Worm (Caenorhabditis elegans) whole organism, young adult: Measurements from ENCODE around the gene ascc-1.

Experiments used
- B0336.3 ChIP-seq: fragments of 200-800 bp; sonication (Bioruptor generic); IDR thresholded peaks from 2 replicates; pipeline ENCODE4 v1.3.6; 2022; ENCODE audit warnings: missing genetic modification characterization, missing compliant biosample characterization
- C06A6.2 ChIP-seq: fragments of 200-800 bp; sonication (Bioruptor generic); conservative IDR thresholded peaks from 2 replicates; pipeline ENCODE4 v1.3.6; 2022; ENCODE audit warnings: missing genetic modification characterization, missing compliant biosample characterization
- F33H1.4 ChIP-seq: fragments of 200-800 bp; sonication (Bioruptor generic); IDR thresholded peaks from 2 replicates; pipeline ENCODE4 v1.3.6; 2022; ENCODE audit warnings: missing genetic modification reagents, missing genetic modification characterization, missing compliant biosample characterization
- F37B4.10 ChIP-seq: fragments of 200-800 bp; sonication (Bioruptor generic); IDR thresholded peaks from 2 replicates; pipeline ENCODE4 v1.3.6; 2022; ENCODE audit warnings: missing genetic modification characterization, missing compliant biosample characterization
- F52B5.7 ChIP-seq: sonication (generic microtip); optimal IDR thresholded peaks from 2 replicates; lab custom pipeline; 2016; ENCODE audit warnings: mild to moderate bottlenecking, missing genetic modification characterization, missing compliant biosample characterization
- F55B11.4 ChIP-seq: sonication (generic microtip); optimal IDR thresholded peaks from 2 replicates; lab custom pipeline; 2016; ENCODE audit warnings: missing compliant biosample characterization, missing genetic modification characterization, borderline replicate concordance; ENCODE audit not compliant: insufficient read depth
- K11D2.4 ChIP-seq: fragments of 200-800 bp; sonication (Bioruptor generic); IDR thresholded peaks from 2 replicates; pipeline ENCODE4 v1.3.6; 2022; ENCODE audit warnings: missing genetic modification reagents, missing genetic modification characterization, missing compliant biosample characterization
- Y67H2A.10 ChIP-seq: fragments of 200-800 bp; sonication (Bioruptor generic); conservative IDR thresholded peaks from 2 replicates; pipeline ENCODE4 v1.3.6; 2022; ENCODE audit warnings: missing genetic modification reagents, missing genetic modification characterization, missing compliant biosample characterization
- akir-1 ChIP-seq: fragments of 200-800 bp; sonication (Bioruptor generic); optimal IDR thresholded peaks from 2 replicates; lab custom pipeline; 2018; ENCODE audit warnings: mild to moderate bottlenecking, missing genetic modification characterization, moderate library complexity, missing compliant biosample characterization
- atf-7 ChIP-seq: sonication (generic microtip); optimal IDR thresholded peaks from 2 replicates; lab custom pipeline; 2017; ENCODE audit warnings: mild to moderate bottlenecking, missing genetic modification characterization, missing compliant biosample characterization
- attf-3 ChIP-seq: fragments of 200-800 bp; sonication (Bioruptor generic); conservative IDR thresholded peaks from 2 replicates; pipeline ENCODE4 v1.3.6; 2022; ENCODE audit warnings: missing genetic modification reagents, missing genetic modification characterization, missing compliant biosample characterization
- attf-5 ChIP-seq: fragments of 200-800 bp; sonication (Bioruptor generic); optimal IDR thresholded peaks from 2 replicates; lab custom pipeline; 2018; ENCODE audit warnings: mild to moderate bottlenecking, missing genetic modification characterization, missing compliant biosample characterization
- cebp-1 ChIP-seq, 2 experiments: fragments of 200-800 bp in 1 of 2; sonication (Bioruptor generic) in 1 of 2; sonication (generic microtip) in 1 of 2; IDR thresholded peaks in 1 of 2; optimal IDR thresholded peaks in 1 of 2; 2 replicates each; pipeline versions ENCODE4 v1.3.6 to Lab custom; 2017 to 2022; ENCODE audit warnings: missing compliant biosample characterization in 2 of 2, missing genetic modification characterization in 2 of 2, mild to moderate bottlenecking in 1 of 2, missing genetic modification reagents in 1 of 2, moderate library complexity in 1 of 2
- ceh-40 ChIP-seq: fragments of 200-800 bp; sonication (Bioruptor generic); IDR thresholded peaks from 2 replicates; pipeline ENCODE4 v1.3.6; 2022; ENCODE audit warnings: missing genetic modification characterization, missing compliant biosample characterization
- ceh-91 ChIP-seq: fragments of 200-800 bp; sonication (Bioruptor generic); IDR thresholded peaks from 2 replicates; pipeline ENCODE4 v1.3.6; 2022; ENCODE audit warnings: missing genetic modification reagents, missing genetic modification characterization, missing compliant biosample characterization
- ekl-4 ChIP-seq: fragments of 200-800 bp; sonication (Bioruptor generic); IDR thresholded peaks from 2 replicates; pipeline ENCODE4 v1.3.6; 2022; ENCODE audit warnings: missing genetic modification reagents, missing genetic modification characterization, missing compliant biosample characterization
- fkh-3 ChIP-seq: sonication (generic microtip); optimal IDR thresholded peaks from 2 replicates; lab custom pipeline; 2016; ENCODE audit warnings: mild to moderate bottlenecking, missing genetic modification characterization, missing compliant biosample characterization
- gei-17 ChIP-seq: fragments of 200-800 bp; sonication (Bioruptor generic); optimal IDR thresholded peaks from 2 replicates; lab custom pipeline; 2018; ENCODE audit warnings: mild to moderate bottlenecking, missing genetic modification characterization, missing compliant biosample characterization
- him-1 ChIP-seq: sonication (generic microtip); optimal IDR thresholded peaks from 2 replicates; lab custom pipeline; 2016; ENCODE audit warnings: missing genotype, missing genetic modification reagents, missing genetic modification characterization, missing compliant biosample characterization
- hlh-12 ChIP-seq: sonication (generic microtip); optimal IDR thresholded peaks from 2 replicates; lab custom pipeline; 2016; ENCODE audit warnings: missing genetic modification characterization, missing compliant biosample characterization
- hmg-20 ChIP-seq: fragments of 200-800 bp; sonication (Bioruptor generic); IDR thresholded peaks from 2 replicates; pipeline ENCODE4 v1.3.6; 2022; ENCODE audit warnings: missing genetic modification reagents, missing genetic modification characterization, missing compliant biosample characterization
- hrde-1 ChIP-seq: sonication (generic microtip); optimal IDR thresholded peaks from 2 replicates; lab custom pipeline; 2016; ENCODE audit warnings: missing genetic modification characterization, mild to moderate bottlenecking, missing compliant biosample characterization, moderate library complexity, missing genotype, missing genetic modification reagents, borderline replicate concordance
- hsf-1 ChIP-seq: fragments of 200-800 bp; sonication (Bioruptor generic); IDR thresholded peaks from 2 replicates; pipeline ENCODE4 v1.3.6; 2022; ENCODE audit warnings: missing genetic modification reagents, missing genetic modification characterization, missing compliant biosample characterization
- lag-1 ChIP-seq: fragments of 200-800 bp; sonication (Bioruptor generic); IDR thresholded peaks from 2 replicates; pipeline ENCODE4 v1.3.6; 2022; ENCODE audit warnings: missing genetic modification reagents, missing genetic modification characterization, missing compliant biosample characterization
- lin-40 ChIP-seq: sonication (generic microtip); optimal IDR thresholded peaks from 2 replicates; lab custom pipeline; 2016; ENCODE audit warnings: missing genetic modification characterization, mild to moderate bottlenecking, missing compliant biosample characterization, missing genotype, missing genetic modification reagents
- madf-3 ChIP-seq: fragments of 200-800 bp; sonication (Bioruptor generic); IDR thresholded peaks from 2 replicates; pipeline ENCODE4 v1.3.6; 2022; ENCODE audit warnings: missing genetic modification reagents, missing genetic modification characterization, missing compliant biosample characterization
- madf-6 ChIP-seq: fragments of 200-800 bp; sonication (Bioruptor generic); IDR thresholded peaks from 2 replicates; pipeline ENCODE4 v1.3.6; 2022; ENCODE audit warnings: missing genetic modification reagents, missing genetic modification characterization, missing compliant biosample characterization
- madf-8 ChIP-seq: fragments of 200-800 bp; sonication (Bioruptor generic); conservative IDR thresholded peaks from 2 replicates; pipeline ENCODE4 v1.3.6; 2022; ENCODE audit warnings: missing genetic modification reagents, missing genetic modification characterization, missing compliant biosample characterization
- mcd-1 ChIP-seq: fragments of 200-800 bp; sonication (Bioruptor generic); IDR thresholded peaks from 2 replicates; pipeline ENCODE4 v1.3.6; 2022; ENCODE audit warnings: missing genetic modification reagents, missing genetic modification characterization, missing compliant biosample characterization
- nhr-179 ChIP-seq: sonication (generic microtip); optimal IDR thresholded peaks from 2 replicates; lab custom pipeline; 2016; ENCODE audit warnings: mild to moderate bottlenecking, missing genetic modification characterization, missing compliant biosample characterization
- nhr-27 ChIP-seq: fragments of 200-800 bp; sonication (Bioruptor generic); optimal IDR thresholded peaks from 2 replicates; lab custom pipeline; 2018; ENCODE audit warnings: mild to moderate bottlenecking, missing genetic modification characterization, moderate library complexity, missing compliant biosample characterization
- nhr-90 ChIP-seq: sonication (generic microtip); optimal IDR thresholded peaks from 2 replicates; lab custom pipeline; 2016; ENCODE audit warnings: missing genotype, mild to moderate bottlenecking, missing genetic modification characterization, missing compliant biosample characterization
- sdz-38 ChIP-seq: sonication (generic microtip); optimal IDR thresholded peaks from 2 replicates; lab custom pipeline; 2016; ENCODE audit warnings: missing genotype, missing genetic modification characterization, missing compliant biosample characterization
- snpc-1.1 ChIP-seq: sonication (generic microtip); optimal IDR thresholded peaks from 2 replicates; lab custom pipeline; 2017; ENCODE audit warnings: missing genetic modification characterization, mild to moderate bottlenecking, missing compliant biosample characterization, antibody characterized with exemption, moderate library complexity, missing genotype, missing genetic modification reagents; ENCODE audit not compliant: insufficient read depth
- zfh-2 ChIP-seq: fragments of 200-800 bp; sonication (Bioruptor generic); conservative IDR thresholded peaks from 2 replicates; pipeline ENCODE4 v1.3.6; 2022; ENCODE audit warnings: missing genetic modification reagents, missing genetic modification characterization, missing compliant biosample characterization
- zim-3 ChIP-seq: sonication (generic microtip); optimal IDR thresholded peaks from 2 replicates; lab custom pipeline; 2017; ENCODE audit warnings: mild to moderate bottlenecking, missing genetic modification characterization, moderate library complexity, missing compliant biosample characterization
- ztf-6 ChIP-seq: fragments of 200-800 bp; sonication (Bioruptor generic); IDR thresholded peaks from 2 replicates; pipeline ENCODE4 v1.3.6; 2022; ENCODE audit warnings: missing genetic modification reagents, missing genetic modification characterization, missing compliant biosample characterization

Gene ascc-1

DNA sequence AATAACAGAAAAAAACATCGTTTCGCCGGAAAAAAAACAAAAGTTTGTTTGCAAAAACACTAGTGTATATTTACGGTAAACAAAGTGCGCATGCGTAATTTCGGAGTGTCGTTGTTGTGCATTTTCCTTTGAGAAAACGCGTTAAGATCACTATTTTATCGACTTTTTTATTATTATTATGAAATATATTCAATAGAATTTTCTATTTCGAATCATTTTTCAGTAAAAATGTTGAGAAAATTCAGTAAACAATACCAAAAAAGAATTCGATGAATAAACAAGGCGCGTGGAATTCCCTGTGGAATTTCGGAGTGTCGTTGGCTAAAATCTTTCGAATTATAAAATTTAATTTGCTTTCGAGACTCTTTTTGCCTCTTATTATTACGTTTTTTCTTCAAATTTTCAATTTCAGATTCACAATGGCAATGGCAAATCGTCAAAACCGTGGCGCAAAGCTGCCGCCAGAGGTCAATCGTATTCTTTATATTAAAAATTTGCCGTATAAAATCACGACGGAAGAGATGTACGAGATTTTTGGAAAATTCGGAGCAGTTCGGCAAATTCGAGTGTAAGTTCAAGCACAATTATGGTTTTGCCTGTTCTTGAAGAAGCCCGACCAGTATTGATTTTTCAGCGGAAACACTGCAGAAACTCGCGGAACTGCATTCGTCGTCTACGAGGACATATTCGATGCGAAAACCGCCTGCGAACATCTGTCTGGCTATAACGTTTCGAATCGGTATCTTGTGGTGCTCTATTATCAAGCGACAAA lies 40.7 kb downstream of the ascc-1 start, which contains the start of the genes luc-7L3 and sftb-6:
Gene luc-7L3 (minus strand): TSS at position 36 of the 772 bp plus-strand sequence.
Gene sftb-6 (plus strand): TSS at position 413 of the 772 bp plus-strand sequence.
- TF ChIP-seq hsf-1 (GFP tag; lab: Robert Waterston, UW) = no peak
- peak; percentile 25 for TF ChIP-seq attf-5
- peak; percentile 98 for TF ChIP-seq attf-3
- TF ChIP-seq lin-40 (tag; lab: Kevin White, UChicago) = peak; percentile 58
- no peak for TF ChIP-seq cebp-1 (GFP tag; IDR thresholded peaks at IDR 0.05; lab: Robert Waterston, UW)
- no peak for TF ChIP-seq cebp-1 (tag; optimal IDR thresholded peaks at IDR 0.05; lab: Kevin White, UChicago)

ce11 chrII:98894-99293 lies 41.4 kb downstream of the ascc-1 start, which contains the start of gene C50D2.10:
TSS of gene C50D2.10 (plus strand) at chrII:99138.
- TF ChIP-seq mcd-1 (GFP tag; lab: Robert Waterston, UW) (peak; percentile 25; the same call in 1 of the 2 replicates), attf-3 (peak; percentile 70)

DNA sequence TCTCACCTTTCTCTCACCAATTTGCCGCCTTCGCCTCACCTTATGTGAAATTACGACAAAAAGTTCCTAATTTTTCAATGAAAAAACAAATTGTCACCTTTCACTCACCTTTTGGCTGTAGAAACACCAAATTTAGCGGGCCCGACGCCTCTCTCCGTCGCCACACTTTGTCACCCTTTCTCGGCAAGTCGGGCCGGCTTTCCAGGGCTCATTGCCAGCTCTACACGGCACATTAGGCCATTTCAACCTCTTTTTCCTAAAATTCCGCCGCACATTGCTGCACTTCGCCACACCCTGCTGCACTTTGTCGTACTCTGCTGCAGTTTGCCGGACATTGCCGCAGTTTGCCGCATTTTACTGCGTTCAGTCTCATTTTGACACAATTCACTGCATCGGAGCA lies 43.7 kb downstream of the ascc-1 start:
- TF ChIP-seq F52B5.7 (tag; lab: Kevin White, UChicago) (peak; percentile 50), fkh-3 (tag; lab: Kevin White, UChicago) (no peak), Y67H2A.10 (GFP tag; lab: Robert Waterston, UW) (no peak), madf-3 (0 out of 2 replicates have a peak, but pooled peaks have one; percentile 4), nhr-90 (tag; lab: Kevin White, UChicago) (no peak), sdz-38 (tag; lab: Kevin White, UChicago) (no peak), hrde-1 (peak; percentile 30), atf-7 (tag; lab: Kevin White, UChicago) (no peak), ekl-4 (GFP tag; lab: Robert Waterston, UW) (no peak), lag-1 (GFP tag; lab: Robert Waterston, UW) (no peak), madf-8 (no peak), zfh-2 (GFP tag; lab: Robert Waterston, UW) (peak; percentile 71), akir-1 (no peak), F37B4.10 (GFP tag; lab: Robert Waterston, UW) (no peak), gei-17 (GFP tag; lab: Kevin White, UChicago) (no peak), hlh-12 (no peak), K11D2.4 (GFP tag; lab: Robert Waterston, UW) (no peak), F33H1.4 (no peak), C06A6.2 (no peak), F55B11.4 (tag; lab: Kevin White, UChicago) (no peak), nhr-179 (tag; lab: Kevin White, UChicago) (no peak), madf-6 (no peak), hmg-20 (no peak), zim-3 (no peak), ceh-40 (no peak), nhr-27 (tag; lab: Kevin White, UChicago) (no peak), him-1 (tag; lab: Kevin White, UChicago) (no peak), B0336.3 (GFP tag; lab: Robert Waterston, UW) (0 out of 2 replicates have a peak, but pooled peaks have one; percentile 42), ztf-6 (GFP tag; lab: Robert Waterston, UW) (no peak), ceh-91 (GFP tag; lab: Robert Waterston, UW) (0 out of 2 replicates have a peak, but pooled peaks have one; percentile 29), snpc-1.1 (tag; lab: Kevin White, UChicago) (no peak)
